Worm (Caenorhabditis elegans): ENCODE results near the gene fut-5.

ce11 chrII:4710813-4711212, 43.3 kb upstream of the fut-5 start:
- TF ChIP-seq pha-4 (tag; optimal IDR thresholded peaks at IDR 0.05) (no peak), lin-15B (tag; optimal IDR thresholded peaks at IDR 0.05) (no peak), ztf-11 (tag; optimal IDR thresholded peaks at IDR 0.05) (no peak), daf-12 (tag; optimal IDR thresholded peaks at IDR 0.05) (no peak), egl-27 (tag; optimal IDR thresholded peaks at IDR 0.05) (no peak), mdl-1 (tag; optimal IDR thresholded peaks at IDR 0.05) (no peak), nfya-1 (tag; optimal IDR thresholded peaks at IDR 0.05; ENCODE audit: insufficient read depth) (no peak), tbx-2 (tag; optimal IDR thresholded peaks at IDR 0.05) (no peak), egl-5 (tag; optimal IDR thresholded peaks at IDR 0.05) (no peak), ZK546.5 (tag; optimal IDR thresholded peaks at IDR 0.05) (no peak)
